Fruit fly (Drosophila melanogaster): ENCODE measurements around the gene HBS1.

DNA sequence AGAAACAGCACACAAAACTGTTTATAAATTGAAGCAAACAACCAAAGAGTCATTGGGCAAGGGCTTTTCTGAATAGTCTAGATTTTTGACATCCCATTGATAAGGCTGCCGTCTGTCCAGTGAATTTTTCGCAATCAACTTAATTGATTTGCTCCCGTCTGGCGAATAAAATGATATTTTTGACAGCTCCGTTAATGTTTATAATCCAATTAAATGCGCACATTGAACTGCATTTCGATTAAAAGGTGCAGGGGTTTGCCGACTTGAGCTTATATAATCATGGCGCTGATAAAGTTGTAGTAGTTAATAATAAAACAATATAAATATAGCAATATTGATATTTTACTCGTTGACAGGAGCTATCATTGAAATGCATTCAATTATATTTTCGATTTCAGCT, 44.0 kb upstream of the HBS1 start:
- TF ChIP-seq CTCF (optimal IDR thresholded peaks at IDR 0.05) (no peak), CG8478 (optimal IDR thresholded peaks at IDR 0.05) (no peak)

Data from S2 (cell line).